Worm (Caenorhabditis elegans) whole organism, L1 larva: ENCODE measurements around the gene tig-3.

ENCODE experiments used
- C04F5.9 ChIP-seq: sonication (generic microtip); optimal IDR thresholded peaks from 2 replicates; lab custom pipeline; 2016; ENCODE audit warnings: missing genetic modification characterization, missing compliant biosample characterization
- C16A3.4 ChIP-seq: fragments of 150-350 bp; optimal IDR thresholded peaks from 2 replicates; lab custom pipeline; 2014; ENCODE audit warnings: missing biosample characterization, missing genetic modification characterization
- C34B4.2 ChIP-seq: sonication (generic microtip); optimal IDR thresholded peaks from 2 replicates; lab custom pipeline; 2017; ENCODE audit warnings: mild to moderate bottlenecking, missing genetic modification characterization, missing compliant biosample characterization
- F16B12.6 ChIP-seq: fragments of 150-350 bp; optimal IDR thresholded peaks from 2 replicates; lab custom pipeline; 2014; ENCODE audit warnings: missing biosample characterization, missing genetic modification characterization
- aly-2 ChIP-seq: fragments of 150-350 bp; optimal IDR thresholded peaks from 2 replicates; lab custom pipeline; 2014; ENCODE audit warnings: missing biosample characterization, missing genetic modification characterization
- blmp-1 ChIP-seq: fragments of 150-350 bp; optimal IDR thresholded peaks from 2 replicates; lab custom pipeline; 2014; ENCODE audit warnings: missing biosample characterization, missing genetic modification characterization
- ceh-8 ChIP-seq: fragments of 200-800 bp; sonication (Bioruptor generic); optimal IDR thresholded peaks from 2 replicates; lab custom pipeline; 2018; ENCODE audit warnings: mild to moderate bottlenecking, missing genetic modification characterization, moderate library complexity, missing compliant biosample characterization
- ceh-82 ChIP-seq, 3 experiments: fragments of 150-350 bp in 1 of 3; sonication (generic microtip) in 2 of 3; optimal IDR thresholded peaks; 2 replicates each; lab custom pipeline; 2014 to 2017; ENCODE audit warnings: missing biosample characterization in 3 of 3, missing genetic modification characterization in 3 of 3
- ces-1 ChIP-seq: fragments of 150-350 bp; optimal IDR thresholded peaks from 2 replicates; lab custom pipeline; 2014; ENCODE audit warnings: missing biosample characterization, missing genetic modification reagents, missing genetic modification characterization
- dsc-1 ChIP-seq: sonication (generic microtip); optimal IDR thresholded peaks from 2 replicates; lab custom pipeline; 2016; ENCODE audit warnings: mild to moderate bottlenecking, missing genetic modification characterization, missing compliant biosample characterization
- egl-13 ChIP-seq: sonication (generic microtip); optimal IDR thresholded peaks from 2 replicates; lab custom pipeline; 2016; ENCODE audit warnings: missing genotype, missing genetic modification reagents, missing genetic modification characterization, missing compliant biosample characterization
- elt-2 ChIP-seq: sonication (generic microtip); optimal IDR thresholded peaks from 2 replicates; lab custom pipeline; 2016; ENCODE audit warnings: missing genetic modification characterization, mild to moderate bottlenecking, inconsistent platforms, missing compliant biosample characterization, missing genetic modification reagents
- fkh-4 ChIP-seq: sonication (generic microtip); optimal IDR thresholded peaks from 2 replicates; lab custom pipeline; 2016; ENCODE audit warnings: missing compliant biosample characterization, missing genetic modification characterization, borderline replicate concordance
- fkh-8 ChIP-seq: sonication (generic microtip); optimal IDR thresholded peaks from 2 replicates; lab custom pipeline; 2016; ENCODE audit warnings: mild to moderate bottlenecking, missing genetic modification characterization, missing compliant biosample characterization
- fos-1 ChIP-seq: fragments of 150-350 bp; optimal IDR thresholded peaks from 2 replicates; lab custom pipeline; 2014; ENCODE audit warnings: missing biosample characterization, missing genetic modification characterization
- grh-1 ChIP-seq: fragments of 200-800 bp; sonication (Bioruptor generic); IDR thresholded peaks from 2 replicates; pipeline ENCODE4 v1.3.6; 2022; ENCODE audit warnings: missing genetic modification reagents, missing genetic modification characterization, missing compliant biosample characterization
- hlh-4 ChIP-seq: sonication (generic microtip); optimal IDR thresholded peaks from 2 replicates; lab custom pipeline; 2016; ENCODE audit warnings: mild to moderate bottlenecking, missing genetic modification characterization, missing compliant biosample characterization
- hpl-2 ChIP-seq: fragments of 150-350 bp; optimal IDR thresholded peaks from 2 replicates; lab custom pipeline; 2014; ENCODE audit warnings: missing biosample characterization, missing genetic modification reagents, missing genetic modification characterization
- irx-1 ChIP-seq: sonication (generic microtip); optimal IDR thresholded peaks from 2 replicates; lab custom pipeline; 2016; ENCODE audit warnings: missing genetic modification characterization, missing compliant biosample characterization
- lin-13 ChIP-seq: fragments of 150-350 bp; optimal IDR thresholded peaks from 2 replicates; lab custom pipeline; 2014; ENCODE audit warnings: missing biosample characterization, missing genetic modification reagents, missing genetic modification characterization
- lin-14 ChIP-seq: fragments of 200-800 bp; sonication (Bioruptor generic); optimal IDR thresholded peaks from 2 replicates; lab custom pipeline; 2018; ENCODE audit warnings: mild to moderate bottlenecking, missing genetic modification characterization, moderate library complexity, missing compliant biosample characterization
- lin-35 ChIP-seq, 2 experiments: fragments of 150-350 bp; optimal IDR thresholded peaks; 2 replicates each; lab custom pipeline; 2014; ENCODE audit warnings: missing biosample characterization in 2 of 2, missing genetic modification characterization in 2 of 2, missing genetic modification reagents in 2 of 2
- mab-9 ChIP-seq: fragments of 200-800 bp; sonication (Bioruptor generic); IDR thresholded peaks from 2 replicates; pipeline ENCODE4 v1.3.6; 2022; ENCODE audit warnings: missing genetic modification reagents, missing genetic modification characterization, missing compliant biosample characterization
- mef-2 ChIP-seq: fragments of 150-350 bp; optimal IDR thresholded peaks from 2 replicates; lab custom pipeline; 2014; ENCODE audit warnings: missing biosample characterization, missing genetic modification characterization
- nhr-20 ChIP-seq: sonication (generic microtip); optimal IDR thresholded peaks from 2 replicates; lab custom pipeline; 2016; ENCODE audit warnings: mild to moderate bottlenecking, missing genetic modification characterization, missing compliant biosample characterization
- nhr-28 ChIP-seq: fragments of 150-350 bp; optimal IDR thresholded peaks from 2 replicates; lab custom pipeline; 2014; ENCODE audit warnings: missing biosample characterization, missing genetic modification characterization
- nhr-71 ChIP-seq: sonication (generic microtip); optimal IDR thresholded peaks from 2 replicates; lab custom pipeline; 2016; ENCODE audit warnings: mild to moderate bottlenecking, missing genetic modification characterization, moderate library complexity, missing compliant biosample characterization
- nhr-84 ChIP-seq: sonication (generic microtip); optimal IDR thresholded peaks from 2 replicates; lab custom pipeline; 2017; ENCODE audit warnings: missing biosample characterization, missing genetic modification characterization
- nhr-85 ChIP-seq: sonication (generic microtip); peaks from one replicate; lab custom pipeline; 2016; ENCODE audit warnings: missing genetic modification characterization, inconsistent platforms, missing compliant biosample characterization
- nhr-90 ChIP-seq: sonication (generic microtip); optimal IDR thresholded peaks from 2 replicates; lab custom pipeline; 2016; ENCODE audit warnings: mild to moderate bottlenecking, missing genetic modification characterization, missing compliant biosample characterization; ENCODE audit not compliant: poor library complexity
- pag-3 ChIP-seq: sonication (generic microtip); optimal IDR thresholded peaks from 2 replicates; lab custom pipeline; 2017; ENCODE audit warnings: missing genetic modification characterization, mild to moderate bottlenecking, missing compliant biosample characterization, antibody characterized with exemption, borderline replicate concordance; ENCODE audit not compliant: insufficient read depth
- rnt-1 ChIP-seq: sonication (generic microtip); optimal IDR thresholded peaks from 2 replicates; lab custom pipeline; 2016; ENCODE audit warnings: mild to moderate bottlenecking, missing genetic modification characterization, moderate library complexity, missing compliant biosample characterization
- snpc-4 ChIP-seq: fragments of 150-350 bp; optimal IDR thresholded peaks from 2 replicates; lab custom pipeline; 2014; ENCODE audit warnings: missing biosample characterization, missing genetic modification characterization
- sptf-1 ChIP-seq: fragments of 150-350 bp; optimal IDR thresholded peaks from 2 replicates; lab custom pipeline; 2014; ENCODE audit warnings: missing biosample characterization, missing genetic modification characterization
- swsn-7 ChIP-seq: sonication (generic microtip); optimal IDR thresholded peaks from 2 replicates; lab custom pipeline; 2016; ENCODE audit warnings: missing genetic modification characterization, missing compliant biosample characterization
- tlp-1 ChIP-seq: fragments of 150-350 bp; optimal IDR thresholded peaks from 2 replicates; lab custom pipeline; 2014; ENCODE audit warnings: missing biosample characterization, missing genetic modification characterization
- unc-130 ChIP-seq: fragments of 150-350 bp; optimal IDR thresholded peaks from 2 replicates; lab custom pipeline; 2017; ENCODE audit warnings: missing biosample characterization, missing genetic modification characterization, inconsistent platforms
- unc-30 ChIP-seq: sonication (generic microtip); optimal IDR thresholded peaks from 2 replicates; lab custom pipeline; 2017; ENCODE audit warnings: missing biosample characterization, missing genetic modification characterization
- unc-62 ChIP-seq: fragments of 150-350 bp; optimal IDR thresholded peaks from 2 replicates; lab custom pipeline; 2014; ENCODE audit warnings: missing biosample characterization, missing genetic modification reagents, missing genetic modification characterization
- unc-98 ChIP-seq: fragments of 200-800 bp; sonication (Bioruptor generic); IDR thresholded peaks from 2 replicates; pipeline ENCODE4 v1.3.6; 2022; ENCODE audit warnings: missing genetic modification characterization, missing compliant biosample characterization
- ztf-11 ChIP-seq, 2 experiments: sonication (generic microtip); optimal IDR thresholded peaks; 2 replicates each; lab custom pipeline; 2016 to 2017; ENCODE audit warnings: missing genetic modification characterization in 2 of 2, missing biosample characterization in 1 of 2, missing compliant biosample characterization in 1 of 2

Gene tig-3

DNA sequence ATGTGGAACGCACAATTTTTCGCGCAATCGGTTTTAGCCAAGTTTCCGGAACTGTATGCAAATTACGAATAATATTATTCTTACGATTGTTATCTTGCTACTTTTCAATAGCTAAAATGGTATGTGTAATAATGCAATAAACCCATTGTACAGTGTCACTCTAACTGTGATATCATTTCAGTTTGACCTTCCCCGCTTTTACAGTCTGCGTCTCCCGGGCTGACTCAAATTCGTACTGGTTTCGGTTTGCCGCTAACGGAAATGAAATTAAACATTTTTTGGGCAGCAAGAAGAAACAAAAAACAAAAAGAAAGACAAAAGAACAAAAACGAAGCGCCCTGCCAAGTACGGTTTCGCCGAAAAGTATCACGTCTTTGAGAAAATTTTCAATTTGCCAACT, 14.9 kb upstream of the tig-3 start (continued):
- TF ChIP-seq nhr-85 (tag; lab: Kevin White, UChicago), result peak; percentile 79
- no peak for TF ChIP-seq C16A3.4
- TF ChIP-seq grh-1 (GFP tag; lab: Robert Waterston, UW), result no peak
- TF ChIP-seq aly-2 (tag; lab: Kevin White, UChicago), result no peak
- no peak for TF ChIP-seq ces-1 (GFP tag; lab: Kevin White, UChicago)
- no peak for TF ChIP-seq fkh-4
- no peak for TF ChIP-seq nhr-28 (tag; lab: Kevin White, UChicago)
- no peak for TF ChIP-seq blmp-1 (tag; lab: Kevin White, UChicago)
- no peak for TF ChIP-seq swsn-7
- no peak for TF ChIP-seq rnt-1
- TF ChIP-seq hpl-2 (GFP tag; lab: Kevin White, UChicago), result no peak
- no peak for TF ChIP-seq unc-62 (GFP tag; lab: Kevin White, UChicago)
- no peak for TF ChIP-seq fkh-8 (tag; lab: Kevin White, UChicago)
- peak; percentile 38 for TF ChIP-seq nhr-20 (tag; lab: Kevin White, UChicago)
- TF ChIP-seq tlp-1 (tag; lab: Kevin White, UChicago), result no peak
- no peak for TF ChIP-seq nhr-71 (tag; lab: Kevin White, UChicago)
- no peak for TF ChIP-seq sptf-1 (tag; lab: Kevin White, UChicago)
- TF ChIP-seq unc-130, result peak; percentile 25

DNA sequence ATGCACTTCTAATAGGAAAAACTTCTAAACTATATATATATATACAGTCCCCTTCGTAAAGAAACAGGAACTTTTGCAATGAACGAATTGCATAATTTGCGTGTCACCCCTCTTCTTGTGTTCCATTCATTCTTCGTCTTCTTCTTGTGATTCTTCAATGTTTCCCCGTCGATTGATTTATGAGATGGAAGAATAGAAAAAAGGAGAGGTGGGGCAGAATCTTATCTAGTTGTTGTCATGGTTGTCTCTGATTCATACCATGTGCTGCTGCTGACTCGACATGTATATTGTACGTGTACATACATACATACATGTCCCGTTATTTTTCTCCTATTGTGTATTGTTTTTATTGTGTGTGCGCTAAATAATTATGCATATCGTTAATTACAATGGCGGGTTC, 14.4 kb upstream of the tig-3 start:
- TF ChIP-seq ceh-8 (GFP tag; lab: Kevin White, UChicago), result no peak
- no peak for TF ChIP-seq unc-62 (GFP tag; lab: Kevin White, UChicago)
- TF ChIP-seq unc-98, result no peak
- no peak for TF ChIP-seq C16A3.4
- no peak for TF ChIP-seq ztf-11 (tag; optimal IDR thresholded peaks at IDR 0.05; lab: Kevin White, UChicago)
- TF ChIP-seq egl-13 (tag; lab: Kevin White, UChicago), result no peak
- no peak for TF ChIP-seq sptf-1 (tag; lab: Kevin White, UChicago)
- no peak for TF ChIP-seq mab-9 (GFP tag; lab: Robert Waterston, UW)
- no peak for TF ChIP-seq C34B4.2 (tag; lab: Kevin White, UChicago)
- TF ChIP-seq fos-1 (tag; lab: Kevin White, UChicago), result no peak
- TF ChIP-seq lin-35 (GFP tag; optimal IDR thresholded peaks at IDR 0.05; lab: Kevin White, UChicago), result no peak
- TF ChIP-seq unc-30 (tag; lab: Kevin White, UChicago), result no peak
- TF ChIP-seq fkh-8 (tag; lab: Kevin White, UChicago), result no peak
- TF ChIP-seq hlh-4 (tag; lab: Kevin White, UChicago), result no peak
- TF ChIP-seq nhr-28 (tag; lab: Kevin White, UChicago), result no peak

DNA sequence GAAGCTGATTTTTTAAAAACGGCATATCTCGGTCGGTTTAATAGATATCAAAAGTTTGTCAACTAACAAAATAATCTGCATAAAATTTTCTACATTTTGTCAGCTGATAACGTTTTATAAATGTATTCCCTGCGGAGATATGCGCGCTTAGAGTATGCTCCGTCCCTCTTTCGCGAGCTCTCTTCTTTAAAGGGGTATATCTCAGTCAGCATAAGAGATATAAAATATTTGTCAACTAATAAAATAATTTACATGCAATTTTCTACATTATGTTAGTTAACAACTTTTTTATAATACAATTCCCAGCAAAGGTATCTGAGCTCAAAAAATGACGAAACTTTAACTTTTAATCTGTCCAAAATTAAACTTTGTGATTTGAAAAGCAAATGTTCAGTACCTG, 13.9 kb upstream of the tig-3 start:
- TF ChIP-seq lin-13 (GFP tag; lab: Kevin White, UChicago) (no peak), mef-2 (no peak), snpc-4 (tag; lab: Kevin White, UChicago) (no peak), nhr-28 (tag; lab: Kevin White, UChicago) (no peak), C04F5.9 (tag; lab: Kevin White, UChicago) (no peak), irx-1 (no peak), ceh-82 (tag; optimal IDR thresholded peaks at IDR 0.05; lab: Kevin White, UChicago) (no peak), dsc-1 (tag; lab: Kevin White, UChicago) (no peak), nhr-90 (no peak), pag-3 (tag; lab: Kevin White, UChicago) (no peak), nhr-84 (tag; lab: Kevin White, UChicago) (no peak), F16B12.6 (no peak), lin-14 (GFP tag; lab: Kevin White, UChicago) (no peak), elt-2 (tag; lab: Kevin White, UChicago) (no peak)
